Worm (Caenorhabditis elegans) whole organism, midembryonic: ENCODE measurements around the gene C04C3.4.

ENCODE experiments used
- T22C8.4 ChIP-seq: fragments of 200-800 bp; sonication (Bioruptor generic); IDR thresholded peaks from 2 replicates; pipeline ENCODE4 v1.3.6; 2022; ENCODE audit warnings: missing genetic modification characterization, missing compliant biosample characterization
- cog-1 ChIP-seq: sonication (generic microtip); optimal IDR thresholded peaks from 2 replicates; lab custom pipeline; 2016; ENCODE audit warnings: missing genetic modification characterization, missing compliant biosample characterization
- flt-1 ChIP-seq: fragments of 200-800 bp; sonication (Bioruptor generic); IDR thresholded peaks from 2 replicates; pipeline ENCODE4 v1.3.6; 2022; ENCODE audit warnings: missing genetic modification characterization, missing compliant biosample characterization
- klf-2 ChIP-seq: fragments of 200-800 bp; sonication (Bioruptor generic); conservative IDR thresholded peaks from 2 replicates; pipeline ENCODE4 v1.3.6; 2022; ENCODE audit warnings: missing genetic modification reagents, missing genetic modification characterization, missing compliant biosample characterization
- med-1 ChIP-seq: sonication (generic microtip); optimal IDR thresholded peaks from 2 replicates; lab custom pipeline; 2017; ENCODE audit warnings: missing genetic modification characterization, mild to moderate bottlenecking, missing compliant biosample characterization, antibody characterized with exemption, missing genetic modification reagents; ENCODE audit not compliant: insufficient read depth
- ref-1 ChIP-seq: fragments of 200-800 bp; sonication (Bioruptor generic); conservative IDR thresholded peaks from 2 replicates; pipeline ENCODE4 v1.3.6; 2022; ENCODE audit warnings: missing genetic modification reagents, missing genetic modification characterization, missing compliant biosample characterization
- tab-1 ChIP-seq: fragments of 200-800 bp; sonication (Bioruptor generic); IDR thresholded peaks from 2 replicates; pipeline ENCODE4 v1.3.6; 2022; ENCODE audit warnings: missing genetic modification characterization, missing compliant biosample characterization
- ztf-23 ChIP-seq: fragments of 200-800 bp; sonication (Bioruptor generic); IDR thresholded peaks from 2 replicates; pipeline ENCODE4 v1.3.6; 2022; ENCODE audit warnings: missing genetic modification reagents, missing genetic modification characterization, missing compliant biosample characterization
- ztf-29 ChIP-seq: fragments of 200-800 bp; sonication (Bioruptor generic); IDR thresholded peaks from 2 replicates; pipeline ENCODE4 v1.3.6; 2022; ENCODE audit warnings: missing genetic modification reagents, missing genetic modification characterization, missing compliant biosample characterization

ce11 chrIV:3354757-3355156 is 39.4 kb upstream of the C04C3.4 start, which contains the start of gene F42A6.1:
- TF ChIP-seq ztf-29 (GFP tag; lab: Robert Waterston, UW) (no peak), tab-1 (GFP tag; lab: Robert Waterston, UW) (no peak), flt-1 (no peak), cog-1 (no peak), ztf-23 (GFP tag; lab: Robert Waterston, UW) (no peak), T22C8.4 (GFP tag; lab: Robert Waterston, UW) (no peak), ref-1 (no peak), med-1 (GFP tag; lab: Kevin White, UChicago) (no peak), klf-2 (GFP tag; lab: Robert Waterston, UW) (no peak)
